Worm (Caenorhabditis elegans) whole organism, young adult: ENCODE data around the gene fbxc-48.

Source experiments
- B0336.3 ChIP-seq: fragments of 200-800 bp; sonication (Bioruptor generic); IDR thresholded peaks from 2 replicates; pipeline ENCODE4 v1.3.6; 2022; ENCODE audit warnings: missing genetic modification characterization, missing compliant biosample characterization
- C06A6.2 ChIP-seq: fragments of 200-800 bp; sonication (Bioruptor generic); conservative IDR thresholded peaks from 2 replicates; pipeline ENCODE4 v1.3.6; 2022; ENCODE audit warnings: missing genetic modification characterization, missing compliant biosample characterization
- F49E8.2 ChIP-seq: sonication (generic microtip); optimal IDR thresholded peaks from 3 replicates; lab custom pipeline; 2017; ENCODE audit warnings: missing genetic modification characterization, mild to moderate bottlenecking, missing compliant biosample characterization, antibody characterized with exemption, moderate library complexity; ENCODE audit not compliant: insufficient read depth
- F57C9.4 ChIP-seq: sonication (generic microtip); optimal IDR thresholded peaks from 2 replicates; lab custom pipeline; 2017; ENCODE audit warnings: mild to moderate bottlenecking, missing genetic modification characterization, missing compliant biosample characterization
- K12H6.12 ChIP-seq: fragments of 200-800 bp; sonication (Bioruptor generic); optimal IDR thresholded peaks from 2 replicates; lab custom pipeline; 2018; ENCODE audit warnings: mild to moderate bottlenecking, missing genetic modification characterization, missing compliant biosample characterization
- Y53F4B.3 ChIP-seq: fragments of 200-800 bp; sonication (Bioruptor generic); IDR thresholded peaks from 2 replicates; pipeline ENCODE4 v1.3.6; 2022; ENCODE audit warnings: missing genetic modification reagents, missing genetic modification characterization, missing compliant biosample characterization
- ama-1 ChIP-seq, 3 experiments: fragments of 150-350 bp in 1 of 3; sonication (generic microtip) in 2 of 3; optimal IDR thresholded peaks; 2 replicates each; lab custom pipeline; 2014 to 2018; ENCODE audit warnings: missing biosample characterization in 2 of 3, missing genetic modification characterization in 2 of 3, missing genetic modification reagents in 2 of 3
- aptf-3 ChIP-seq: fragments of 200-800 bp; sonication (Bioruptor generic); IDR thresholded peaks from 2 replicates; pipeline ENCODE4 v1.3.6; 2022; ENCODE audit warnings: missing genetic modification characterization, missing compliant biosample characterization
- atf-7 ChIP-seq: sonication (generic microtip); optimal IDR thresholded peaks from 2 replicates; lab custom pipeline; 2017; ENCODE audit warnings: mild to moderate bottlenecking, missing genetic modification characterization, missing compliant biosample characterization
- attf-5 ChIP-seq: fragments of 200-800 bp; sonication (Bioruptor generic); optimal IDR thresholded peaks from 2 replicates; lab custom pipeline; 2018; ENCODE audit warnings: mild to moderate bottlenecking, missing genetic modification characterization, missing compliant biosample characterization
- attf-6 ChIP-seq: fragments of 200-800 bp; sonication (Bioruptor generic); IDR thresholded peaks from 2 replicates; pipeline ENCODE4 v1.3.6; 2022; ENCODE audit warnings: missing genetic modification reagents, missing genetic modification characterization, missing compliant biosample characterization
- bed-1 ChIP-seq: fragments of 200-800 bp; sonication (Bioruptor generic); IDR thresholded peaks from 2 replicates; pipeline ENCODE4 v1.3.6; 2022; ENCODE audit warnings: missing genetic modification reagents, missing genetic modification characterization, missing compliant biosample characterization
- ccch-3 ChIP-seq: fragments of 200-800 bp; sonication (Bioruptor generic); optimal IDR thresholded peaks from 2 replicates; lab custom pipeline; 2018; ENCODE audit warnings: mild to moderate bottlenecking, missing genetic modification characterization, missing compliant biosample characterization
- cebp-2 ChIP-seq: fragments of 200-800 bp; sonication (Bioruptor generic); IDR thresholded peaks from 2 replicates; pipeline ENCODE4 v1.3.6; 2022; ENCODE audit warnings: missing genetic modification characterization, missing compliant biosample characterization
- ceh-27 ChIP-seq: fragments of 200-800 bp; sonication (Bioruptor generic); optimal IDR thresholded peaks from 2 replicates; lab custom pipeline; 2018; ENCODE audit warnings: mild to moderate bottlenecking, missing genetic modification characterization, moderate library complexity, missing compliant biosample characterization
- ceh-91 ChIP-seq: fragments of 200-800 bp; sonication (Bioruptor generic); IDR thresholded peaks from 2 replicates; pipeline ENCODE4 v1.3.6; 2022; ENCODE audit warnings: missing genetic modification reagents, missing genetic modification characterization, missing compliant biosample characterization
- efl-1 ChIP-seq: fragments of 150-350 bp; optimal IDR thresholded peaks from 2 replicates; lab custom pipeline; 2014; ENCODE audit warnings: missing biosample characterization, missing genetic modification reagents, missing genetic modification characterization
- egl-18 ChIP-seq: fragments of 200-800 bp; sonication (Bioruptor generic); IDR thresholded peaks from 2 replicates; pipeline ENCODE4 v1.3.6; 2022; ENCODE audit warnings: missing genetic modification reagents, missing genetic modification characterization, missing compliant biosample characterization
- ets-4 ChIP-seq: fragments of 200-800 bp; sonication (Bioruptor generic); optimal IDR thresholded peaks from 2 replicates; lab custom pipeline; 2018; ENCODE audit warnings: mild to moderate bottlenecking, missing genetic modification characterization, missing compliant biosample characterization
- hlh-12 ChIP-seq: sonication (generic microtip); optimal IDR thresholded peaks from 2 replicates; lab custom pipeline; 2016; ENCODE audit warnings: missing genetic modification characterization, missing compliant biosample characterization
- lin-40 ChIP-seq: sonication (generic microtip); optimal IDR thresholded peaks from 2 replicates; lab custom pipeline; 2016; ENCODE audit warnings: missing genetic modification characterization, mild to moderate bottlenecking, missing compliant biosample characterization, missing genotype, missing genetic modification reagents
- lin-54 ChIP-seq: fragments of 200-800 bp; sonication (Bioruptor generic); optimal IDR thresholded peaks from 2 replicates; lab custom pipeline; 2018; ENCODE audit warnings: mild to moderate bottlenecking, missing genetic modification characterization, missing compliant biosample characterization
- lir-1 ChIP-seq: fragments of 200-800 bp; sonication (Bioruptor generic); conservative IDR thresholded peaks from 2 replicates; pipeline ENCODE4 v1.3.6; 2022; ENCODE audit warnings: missing genetic modification reagents, missing genetic modification characterization, missing compliant biosample characterization
- lsl-1 ChIP-seq: fragments of 200-800 bp; sonication (Bioruptor generic); optimal IDR thresholded peaks from 2 replicates; lab custom pipeline; 2018; ENCODE audit warnings: mild to moderate bottlenecking, missing genetic modification characterization, moderate library complexity, missing compliant biosample characterization
- lsy-27 ChIP-seq: sonication (generic microtip); optimal IDR thresholded peaks from 2 replicates; lab custom pipeline; 2017; ENCODE audit warnings: missing genetic modification characterization, mild to moderate bottlenecking, missing compliant biosample characterization, antibody characterized with exemption, missing genotype, borderline replicate concordance; ENCODE audit not compliant: insufficient read depth
- madf-3 ChIP-seq: fragments of 200-800 bp; sonication (Bioruptor generic); IDR thresholded peaks from 2 replicates; pipeline ENCODE4 v1.3.6; 2022; ENCODE audit warnings: missing genetic modification reagents, missing genetic modification characterization, missing compliant biosample characterization
- madf-6 ChIP-seq: fragments of 200-800 bp; sonication (Bioruptor generic); IDR thresholded peaks from 2 replicates; pipeline ENCODE4 v1.3.6; 2022; ENCODE audit warnings: missing genetic modification reagents, missing genetic modification characterization, missing compliant biosample characterization
- nfya-2 ChIP-seq: fragments of 200-800 bp; sonication (Bioruptor generic); IDR thresholded peaks from 2 replicates; pipeline ENCODE4 v1.3.6; 2022; ENCODE audit warnings: missing genetic modification reagents, missing genetic modification characterization, missing compliant biosample characterization
- nhr-179 ChIP-seq: sonication (generic microtip); optimal IDR thresholded peaks from 2 replicates; lab custom pipeline; 2016; ENCODE audit warnings: mild to moderate bottlenecking, missing genetic modification characterization, missing compliant biosample characterization
- nhr-80 ChIP-seq: sonication (generic microtip); optimal IDR thresholded peaks from 2 replicates; lab custom pipeline; 2016; ENCODE audit warnings: missing genetic modification characterization, missing compliant biosample characterization
- pbrm-1 ChIP-seq: fragments of 200-800 bp; sonication (Bioruptor generic); IDR thresholded peaks from 2 replicates; pipeline ENCODE4 v1.3.6; 2022; ENCODE audit warnings: missing genetic modification reagents, missing genetic modification characterization, missing compliant biosample characterization
- rec-8 ChIP-seq, 2 experiments: sonication (generic microtip); optimal IDR thresholded peaks; 2 replicates each; lab custom pipeline; 2016; ENCODE audit warnings: mild to moderate bottlenecking in 2 of 2, missing genetic modification characterization in 2 of 2, missing genetic modification reagents in 2 of 2, missing genotype in 2 of 2, missing biosample characterization in 1 of 2, missing compliant biosample characterization in 1 of 2, moderate library complexity in 1 of 2
- rpc-1 ChIP-seq, 2 experiments: fragments of 150-350 bp in 1 of 2; sonication (generic microtip) in 1 of 2; optimal IDR thresholded peaks; 2 replicates each; lab custom pipeline; 2014 to 2018; ENCODE audit warnings: missing biosample characterization in 1 of 2, missing genetic modification characterization in 1 of 2, missing genetic modification reagents in 1 of 2, missing genotype in 1 of 2
- snpc-1.1 ChIP-seq: sonication (generic microtip); optimal IDR thresholded peaks from 2 replicates; lab custom pipeline; 2017; ENCODE audit warnings: missing genetic modification characterization, mild to moderate bottlenecking, missing compliant biosample characterization, antibody characterized with exemption, moderate library complexity, missing genotype, missing genetic modification reagents; ENCODE audit not compliant: insufficient read depth
- tbp1 ChIP-seq: fragments of 200-800 bp; sonication (Bioruptor generic); optimal IDR thresholded peaks from 2 replicates; lab custom pipeline; 2018; ENCODE audit warnings: mild to moderate bottlenecking, missing genetic modification characterization, missing compliant biosample characterization
- tlf-1 ChIP-seq: fragments of 200-800 bp; sonication (Bioruptor generic); optimal IDR thresholded peaks from 2 replicates; lab custom pipeline; 2018; ENCODE audit warnings: mild to moderate bottlenecking, missing genetic modification characterization, missing compliant biosample characterization
- unc-130 ChIP-seq: sonication (generic microtip); optimal IDR thresholded peaks from 2 replicates; lab custom pipeline; 2016; ENCODE audit warnings: missing genetic modification reagents, missing genetic modification characterization, missing compliant biosample characterization
- xnd-1 ChIP-seq: sonication (generic microtip); optimal IDR thresholded peaks from 2 replicates; lab custom pipeline; 2016; ENCODE audit warnings: missing genotype, missing genetic modification reagents, missing genetic modification characterization, missing compliant biosample characterization

Gene fbxc-48

ce11 chrII:757224-757623 lies 16.5 kb upstream of the fbxc-48 start:
- TF ChIP-seq unc-130: no peak
- TF ChIP-seq attf-5 (GFP tag; lab: Kevin White, UChicago): no peak
- no peak for TF ChIP-seq ceh-27 (GFP tag; lab: Kevin White, UChicago)
- TF ChIP-seq hlh-12 (tag; lab: Kevin White, UChicago): no peak
- no peak for TF ChIP-seq attf-6 (GFP tag; lab: Robert Waterston, UW)
- no peak for TF ChIP-seq Y53F4B.3 (GFP tag; lab: Robert Waterston, UW)
- no peak for TF ChIP-seq efl-1
- TF ChIP-seq rec-8 (tag; optimal IDR thresholded peaks at IDR 0.05; lab: Kevin White, UChicago): no peak
- TF ChIP-seq nhr-80 (tag; lab: Kevin White, UChicago): no peak
- no peak for TF ChIP-seq xnd-1 (tag; lab: Kevin White, UChicago)
- no peak for TF ChIP-seq egl-18
- TF ChIP-seq ccch-3 (GFP tag; lab: Kevin White, UChicago): no peak
- no peak for TF ChIP-seq ets-4 (GFP tag; lab: Kevin White, UChicago)
- TF ChIP-seq lin-54 (GFP tag; lab: Kevin White, UChicago): no peak
- no peak for TF ChIP-seq lir-1 (GFP tag; lab: Robert Waterston, UW)

- TF ChIP-seq nhr-179 (tag; lab: Kevin White, UChicago): no peak
- no peak for TF ChIP-seq C06A6.2 (GFP tag; lab: Robert Waterston, UW)
- TF ChIP-seq F57C9.4: no peak
- TF ChIP-seq atf-7: no peak
- no peak for TF ChIP-seq madf-6 (GFP tag; lab: Robert Waterston, UW)
- no peak for TF ChIP-seq ama-1 (optimal IDR thresholded peaks at IDR 0.05; lab: Kevin White, UChicago)
- no peak for TF ChIP-seq ama-1 (GFP tag; optimal IDR thresholded peaks at IDR 0.05; lab: Kevin White, UChicago)
- TF ChIP-seq K12H6.12 (tag; lab: Kevin White, UChicago): no peak
- no peak for TF ChIP-seq egl-18
- TF ChIP-seq tlf-1: no peak
- no peak for TF ChIP-seq ceh-91 (GFP tag; lab: Robert Waterston, UW)
- TF ChIP-seq aptf-3 (GFP tag; lab: Robert Waterston, UW): no peak
- TF ChIP-seq rpc-1 (optimal IDR thresholded peaks at IDR 0.05; lab: Kevin White, UChicago): no peak
- no peak for TF ChIP-seq rpc-1 (tag; optimal IDR thresholded peaks at IDR 0.05; lab: Kevin White, UChicago)
- no peak for TF ChIP-seq bed-1 (GFP tag; lab: Robert Waterston, UW)
- TF ChIP-seq lsl-1 (GFP tag; lab: Kevin White, UChicago): no peak
- TF ChIP-seq B0336.3 (GFP tag; lab: Robert Waterston, UW): no peak
- TF ChIP-seq lin-40 (tag; lab: Kevin White, UChicago): no peak
- TF ChIP-seq ets-4 (GFP tag; lab: Kevin White, UChicago): no peak
- no peak for TF ChIP-seq snpc-1.1 (tag; lab: Kevin White, UChicago)
- TF ChIP-seq madf-3: no peak
- TF ChIP-seq, all 124 proteins: peak for 0
These were observed 15.5 kb upstream of the fbxc-48 start for ce11 chrII:756161-756560.

DNA sequence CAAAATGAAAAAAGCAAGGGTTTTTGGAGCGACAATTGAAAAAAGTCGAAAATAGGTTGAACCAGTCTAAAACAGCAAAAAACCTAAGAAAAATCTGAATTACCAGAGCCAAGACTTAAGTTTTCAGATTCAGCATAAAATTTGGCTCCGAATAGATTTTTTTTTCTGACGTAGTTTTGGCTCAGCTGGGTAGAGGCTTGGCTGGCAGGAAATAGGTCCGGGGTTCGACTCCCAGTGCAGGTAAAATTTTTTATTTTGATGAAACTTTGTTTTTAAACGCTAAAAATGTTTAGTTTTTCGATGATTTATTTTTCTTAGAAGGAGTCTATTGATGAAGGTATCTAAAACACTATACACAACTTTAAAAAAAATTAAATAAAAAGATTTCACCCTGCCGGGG lies 14.3 kb upstream of the fbxc-48 start:
- TF ChIP-seq cebp-2 (0 out of 2 replicates have a peak, but pooled peaks have one; percentile 10), lsy-27 (no peak), nhr-179 (tag; lab: Kevin White, UChicago) (no peak), pbrm-1 (GFP tag; lab: Robert Waterston, UW) (0 out of 2 replicates have a peak, but pooled peaks have one; percentile 28), nfya-2 (GFP tag; lab: Robert Waterston, UW) (no peak), rpc-1 (optimal IDR thresholded peaks at IDR 0.05; lab: Kevin White, UChicago) (peak; percentile 4), rpc-1 (tag; optimal IDR thresholded peaks at IDR 0.05; lab: Kevin White, UChicago) (peak; percentile 58), F49E8.2 (no peak), K12H6.12 (tag; lab: Kevin White, UChicago) (no peak), tbp1 (GFP tag; lab: Kevin White, UChicago) (peak; percentile 74)
- TF ChIP-seq, all 124 proteins: peak for 4
